Worm (Caenorhabditis elegans) whole organism, mixed stage, embryonic: Measurements from ENCODE around the gene rpl-6.

Experiments used
- ceh-43 ChIP-seq: fragments of 200-800 bp; sonication (Bioruptor generic); optimal IDR thresholded peaks from 2 replicates; lab custom pipeline; 2018; ENCODE audit warnings: mild to moderate bottlenecking, missing genetic modification characterization, moderate library complexity, missing compliant biosample characterization
- elt-1 ChIP-seq: sonication (generic microtip); optimal IDR thresholded peaks from 2 replicates; lab custom pipeline; 2017; ENCODE audit warnings: missing genetic modification characterization, mild to moderate bottlenecking, missing compliant biosample characterization, antibody characterized with exemption, moderate library complexity, borderline replicate concordance; ENCODE audit not compliant: insufficient read depth
- hlh-1 ChIP-seq: fragments of 150-350 bp; optimal IDR thresholded peaks from 2 replicates; lab custom pipeline; 2014; ENCODE audit warnings: missing biosample characterization, missing genetic modification reagents, missing genetic modification characterization
- snpc-4 ChIP-seq: fragments of 150-350 bp; optimal IDR thresholded peaks from 2 replicates; lab custom pipeline; 2014; ENCODE audit warnings: missing biosample characterization, missing genetic modification characterization
- unc-62 ChIP-seq: fragments of 150-350 bp; optimal IDR thresholded peaks from 2 replicates; lab custom pipeline; 2014; ENCODE audit warnings: missing biosample characterization, missing genetic modification reagents, missing genetic modification characterization

DNA sequence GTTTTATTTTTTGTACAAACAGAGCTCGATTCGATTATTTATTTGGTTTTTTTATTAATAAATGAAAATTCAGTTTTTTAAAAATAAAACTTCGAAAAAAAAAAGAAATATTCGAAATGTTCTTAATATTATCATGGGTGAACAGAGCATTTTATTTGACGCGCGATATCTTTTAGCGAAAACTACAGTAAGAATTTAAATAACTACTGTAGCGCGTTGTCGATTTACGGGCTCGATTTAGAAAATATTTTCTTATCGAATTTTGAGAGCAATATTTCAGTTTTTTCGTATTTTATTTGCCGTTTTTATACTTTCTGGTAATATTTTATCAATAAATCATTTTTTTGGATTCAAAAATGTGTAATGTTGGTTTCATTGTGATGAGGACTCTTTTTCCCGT lies 12.9 kb downstream of the rpl-6 start:
- TF ChIP-seq hlh-1 (tag; lab: Kevin White, UChicago) (no peak), ceh-43 (no peak), snpc-4 (tag; lab: Kevin White, UChicago) (no peak), unc-62 (no peak), elt-1 (tag; lab: Kevin White, UChicago) (no peak)
